Worm (Caenorhabditis elegans): Measurements from ENCODE around the gene C17H12.2.

The C17H12.2 gene

DNA sequence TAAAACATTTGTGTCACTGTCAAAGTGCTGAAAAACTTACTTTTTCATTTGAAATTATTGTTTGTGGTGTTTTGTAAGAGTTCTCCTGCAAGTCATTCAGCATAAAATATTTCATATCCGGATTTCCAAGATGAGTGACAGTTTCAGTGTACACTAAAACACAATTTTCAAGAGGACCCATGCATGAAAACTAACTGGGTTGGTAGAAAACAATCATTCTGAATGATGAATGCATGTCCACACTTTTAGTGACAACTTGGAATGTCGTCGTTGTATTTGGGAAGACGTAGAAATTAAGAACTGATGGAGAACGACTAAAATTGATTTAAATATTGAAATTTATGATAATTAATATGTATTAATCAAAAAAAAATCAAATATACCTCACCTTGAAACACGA is 31.4 kb upstream of the C17H12.2 start:
- no peak for TF ChIP-seq mab-5 (tag; optimal IDR thresholded peaks at IDR 0.05)
- no peak for TF ChIP-seq cnd-1 (tag; optimal IDR thresholded peaks at IDR 0.05)
- no peak for TF ChIP-seq ham-2 (GFP tag; optimal IDR thresholded peaks at IDR 0.05)
- TF ChIP-seq elt-1 (tag; optimal IDR thresholded peaks at IDR 0.05; ENCODE audit: borderline replicate concordance, insufficient read depth): no peak
- no peak for TF ChIP-seq unc-62 (GFP tag; optimal IDR thresholded peaks at IDR 0.05)
- TF ChIP-seq sptf-1 (tag; optimal IDR thresholded peaks at IDR 0.05): no peak
- no peak for TF ChIP-seq unc-120 (tag; optimal IDR thresholded peaks at IDR 0.05; ENCODE audit: poor library complexity, severe bottlenecking)
- no peak for TF ChIP-seq sem-2 (GFP tag; optimal IDR thresholded peaks at IDR 0.05)
- no peak for TF ChIP-seq M03D4.4 (tag; optimal IDR thresholded peaks at IDR 0.05)
- TF ChIP-seq ceh-39 (tag; optimal IDR thresholded peaks at IDR 0.05): no peak
- no peak for TF ChIP-seq lin-13 (tag; optimal IDR thresholded peaks at IDR 0.05)
- no peak for TF ChIP-seq blmp-1 (tag; optimal IDR thresholded peaks at IDR 0.05)
- no peak for TF ChIP-seq ztf-11 (tag; optimal IDR thresholded peaks at IDR 0.05)
- no peak for TF ChIP-seq nhr-12 (tag; optimal IDR thresholded peaks at IDR 0.05)
- no peak for TF ChIP-seq snpc-4 (tag; optimal IDR thresholded peaks at IDR 0.05)
- TF ChIP-seq nhr-2 (tag; optimal IDR thresholded peaks at IDR 0.05): no peak

DNA sequence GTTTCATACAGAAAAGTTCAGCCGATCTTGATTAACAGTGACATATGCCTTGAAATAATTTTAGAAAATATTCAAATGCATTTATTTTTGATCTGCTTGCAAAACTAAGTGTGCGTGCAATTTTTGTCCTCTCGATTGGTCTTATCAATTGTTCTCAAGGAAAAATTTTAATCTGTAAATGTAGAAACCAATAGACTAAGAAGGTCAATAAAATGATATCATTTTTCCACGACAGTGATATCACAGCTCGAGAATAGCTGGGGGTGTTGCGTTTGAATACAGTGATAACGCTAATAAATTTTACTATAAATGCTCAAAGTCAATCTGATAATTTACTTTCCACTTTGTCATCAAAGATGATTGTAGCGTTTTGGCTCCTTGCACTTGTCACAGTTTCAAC is 28.1 kb upstream of the C17H12.2 start, which contains the start of gene C17H12.8:
Gene C17H12.8, plus strand, starts transcription at position 335 of the 400 bp plus-strand sequence.
- TF ChIP-seq pha-4 (tag; optimal IDR thresholded peaks at IDR 0.05) (no peak), blmp-1 (tag; optimal IDR thresholded peaks at IDR 0.05) (no peak), hlh-1 (tag; optimal IDR thresholded peaks at IDR 0.05) (no peak), ham-2 (GFP tag; optimal IDR thresholded peaks at IDR 0.05) (no peak)

DNA sequence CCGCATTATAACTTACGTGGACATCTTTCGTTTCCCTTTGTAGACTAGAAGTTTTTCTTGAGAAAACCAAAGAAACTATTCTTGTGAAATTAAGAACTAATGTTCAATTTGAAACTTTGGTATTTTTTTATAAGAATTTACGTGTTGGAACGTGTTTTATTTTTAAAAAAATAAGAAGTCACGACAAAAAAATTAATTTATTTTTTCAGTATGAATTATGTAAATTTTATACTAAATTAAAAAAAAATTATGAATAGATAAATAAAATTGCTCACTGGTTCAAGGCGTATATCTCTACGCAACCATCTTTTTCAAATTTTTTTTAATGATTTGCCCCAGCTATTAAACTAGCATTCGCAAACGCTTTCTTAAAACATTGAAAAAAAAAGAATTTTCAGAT is 27.3 kb upstream of the C17H12.2 start, which contains the start of gene C17H12.5:
Gene C17H12.5, minus strand, starts transcription at position 101 of the 400 bp plus-strand sequence.
- TF ChIP-seq flh-1 (GFP tag; optimal IDR thresholded peaks at IDR 0.05) (no peak), zip-8 (tag; optimal IDR thresholded peaks at IDR 0.05) (no peak), nhr-2 (tag; optimal IDR thresholded peaks at IDR 0.05) (no peak), bed-3 (GFP tag; optimal IDR thresholded peaks at IDR 0.05) (no peak), nhr-12 (tag; optimal IDR thresholded peaks at IDR 0.05) (no peak), sem-2 (GFP tag; optimal IDR thresholded peaks at IDR 0.05) (no peak), nhr-28 (tag; optimal IDR thresholded peaks at IDR 0.05) (no peak), elt-1 (tag; optimal IDR thresholded peaks at IDR 0.05; ENCODE audit: borderline replicate concordance, insufficient read depth) (no peak), mep-1 (tag; optimal IDR thresholded peaks at IDR 0.05) (no peak)

DNA sequence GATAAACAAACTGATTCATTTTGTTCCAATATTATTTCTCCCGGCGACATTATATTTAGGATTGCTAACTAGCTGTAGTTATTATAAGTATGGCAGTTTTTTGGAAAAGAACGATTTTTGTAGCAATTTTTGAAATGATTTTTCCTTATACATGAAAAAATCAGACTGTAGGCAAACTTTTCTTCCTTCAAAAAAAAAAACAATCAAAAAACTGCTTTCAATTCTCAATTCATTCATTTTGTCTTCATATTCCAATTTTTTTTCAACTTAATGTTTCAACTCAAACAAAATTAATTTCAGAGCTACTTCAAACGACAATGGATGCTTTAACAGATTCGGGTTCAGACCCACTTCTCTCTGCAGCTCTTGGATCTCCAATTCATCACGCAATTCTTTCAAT is 21.5 kb upstream of the C17H12.2 start, which contains the start of gene ceh-48:
Gene ceh-48, plus strand, starts transcription at position 301 of the 400 bp plus-strand sequence.
- TF ChIP-seq elt-1 (tag; optimal IDR thresholded peaks at IDR 0.05; ENCODE audit: borderline replicate concordance, insufficient read depth) (no peak), ham-2 (GFP tag; optimal IDR thresholded peaks at IDR 0.05) (no peak), tbx-8 (GFP tag; optimal IDR thresholded peaks at IDR 0.05) (no peak), unc-62 (GFP tag; optimal IDR thresholded peaks at IDR 0.05) (no peak), sem-2 (GFP tag; optimal IDR thresholded peaks at IDR 0.05) (no peak), lsy-2 (tag; optimal IDR thresholded peaks at IDR 0.05) (no peak), unc-39 (tag; optimal IDR thresholded peaks at IDR 0.05) (no peak), ztf-11 (tag; optimal IDR thresholded peaks at IDR 0.05) (no peak)

DNA sequence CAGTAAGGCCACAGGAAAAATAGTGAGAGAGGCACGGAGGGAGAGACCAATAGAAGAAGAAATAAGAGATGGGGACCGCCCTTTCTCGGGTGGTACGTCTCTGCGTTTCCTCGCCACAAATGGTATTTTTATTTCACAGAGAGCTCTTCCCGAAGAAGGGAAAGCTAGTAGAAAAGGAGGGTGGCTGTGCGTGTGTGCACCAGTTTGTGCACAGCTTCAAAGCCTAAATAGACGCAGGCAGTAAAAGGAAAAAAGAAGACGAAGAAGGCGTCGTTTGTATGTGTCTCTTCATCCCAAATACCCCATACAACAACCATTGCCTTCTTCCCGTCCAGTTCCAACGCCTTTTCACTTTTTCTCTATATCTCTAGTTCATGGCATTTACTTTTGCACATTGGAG is 19.5 kb upstream of the C17H12.2 start:
- TF ChIP-seq mep-1 (tag; optimal IDR thresholded peaks at IDR 0.05): peak; percentile 20
- TF ChIP-seq unc-39 (tag; optimal IDR thresholded peaks at IDR 0.05): no peak
- TF ChIP-seq ham-2 (GFP tag; optimal IDR thresholded peaks at IDR 0.05): peak; percentile 54
- TF ChIP-seq snpc-4 (tag; optimal IDR thresholded peaks at IDR 0.05): no peak
- peak; percentile 6 for TF ChIP-seq sptf-1 (tag; optimal IDR thresholded peaks at IDR 0.05)
- TF ChIP-seq nhr-76 (tag; optimal IDR thresholded peaks at IDR 0.05): no peak
- TF ChIP-seq ces-1 (GFP tag; optimal IDR thresholded peaks at IDR 0.05): peak; percentile 63
- TF ChIP-seq ceh-43 (GFP tag; optimal IDR thresholded peaks at IDR 0.05): no peak
- no peak for TF ChIP-seq nhr-28 (tag; optimal IDR thresholded peaks at IDR 0.05)
- no peak for TF ChIP-seq tbx-8 (GFP tag; optimal IDR thresholded peaks at IDR 0.05)
- no peak for TF ChIP-seq hlh-1 (tag; optimal IDR thresholded peaks at IDR 0.05)
- TF ChIP-seq drap-1 (GFP tag; optimal IDR thresholded peaks at IDR 0.05): peak; percentile 27
- no peak for TF ChIP-seq nhr-237 (tag; optimal IDR thresholded peaks at IDR 0.05)
- TF ChIP-seq zip-8 (tag; optimal IDR thresholded peaks at IDR 0.05): no peak

Measured in whole organism, mixed stage, embryonic.